Worm (Caenorhabditis elegans) whole organism, young adult: Measurements from ENCODE around the gene ZK1098.6.
A peak's percentile ranks its signal among the peaks of the same experiment; 100 is the strongest.

ENCODE experiments used
- B0261.1 ChIP-seq: sonication (generic microtip); optimal IDR thresholded peaks from 2 replicates; lab custom pipeline; 2016; ENCODE audit warnings: mild to moderate bottlenecking, missing genetic modification characterization, moderate library complexity, missing compliant biosample characterization
- B0336.3 ChIP-seq: fragments of 200-800 bp; sonication (Bioruptor generic); IDR thresholded peaks from 2 replicates; pipeline ENCODE4 v1.3.6; 2022; ENCODE audit warnings: missing genetic modification characterization, missing compliant biosample characterization
- F22D6.2 ChIP-seq: sonication (generic microtip); optimal IDR thresholded peaks from 2 replicates; lab custom pipeline; 2016; ENCODE audit warnings: mild to moderate bottlenecking, missing genetic modification characterization, missing compliant biosample characterization
- F23B12.7 ChIP-seq: sonication (generic microtip); optimal IDR thresholded peaks from 2 replicates; lab custom pipeline; 2017; ENCODE audit warnings: missing genetic modification characterization, mild to moderate bottlenecking, missing compliant biosample characterization, antibody characterized with exemption, moderate library complexity; ENCODE audit not compliant: insufficient read depth
- F57C9.4 ChIP-seq: sonication (generic microtip); optimal IDR thresholded peaks from 2 replicates; lab custom pipeline; 2017; ENCODE audit warnings: mild to moderate bottlenecking, missing genetic modification characterization, missing compliant biosample characterization
- T26A5.8 ChIP-seq: sonication (generic microtip); optimal IDR thresholded peaks from 2 replicates; lab custom pipeline; 2016; ENCODE audit warnings: missing genetic modification characterization, missing compliant biosample characterization
- Y53G8AR.9 ChIP-seq: fragments of 200-800 bp; sonication (Bioruptor generic); conservative IDR thresholded peaks from 2 replicates; pipeline ENCODE4 v1.3.6; 2022; ENCODE audit warnings: missing genetic modification reagents, missing genetic modification characterization, missing compliant biosample characterization
- Y56A3A.18 ChIP-seq: fragments of 200-800 bp; sonication (Bioruptor generic); IDR thresholded peaks from 2 replicates; pipeline ENCODE4 v1.3.6; 2022; ENCODE audit warnings: missing genetic modification reagents, missing genetic modification characterization, missing compliant biosample characterization
- Y79H2A.3 ChIP-seq: fragments of 200-800 bp; sonication (Bioruptor generic); conservative IDR thresholded peaks from 2 replicates; pipeline ENCODE4 v1.3.6; 2022; ENCODE audit warnings: missing genetic modification reagents, missing genetic modification characterization, missing compliant biosample characterization
- Y95B8A.8 ChIP-seq: fragments of 200-800 bp; sonication (Bioruptor generic); IDR thresholded peaks from 2 replicates; pipeline ENCODE4 v1.3.6; 2022; ENCODE audit warnings: missing genetic modification reagents, missing genetic modification characterization, missing compliant biosample characterization
- ZK185.1 ChIP-seq: sonication (generic microtip); optimal IDR thresholded peaks from 2 replicates; lab custom pipeline; 2016; ENCODE audit warnings: mild to moderate bottlenecking, missing genetic modification characterization, missing compliant biosample characterization; ENCODE audit not compliant: poor library complexity, severe bottlenecking
- aptf-2 ChIP-seq: fragments of 200-800 bp; sonication (Bioruptor generic); conservative IDR thresholded peaks from 2 replicates; pipeline ENCODE4 v1.3.6; 2022; ENCODE audit warnings: missing genetic modification reagents, missing genetic modification characterization, missing compliant biosample characterization
- attf-5 ChIP-seq: fragments of 200-800 bp; sonication (Bioruptor generic); optimal IDR thresholded peaks from 2 replicates; lab custom pipeline; 2018; ENCODE audit warnings: mild to moderate bottlenecking, missing genetic modification characterization, missing compliant biosample characterization
- cebp-2 ChIP-seq: fragments of 200-800 bp; sonication (Bioruptor generic); IDR thresholded peaks from 2 replicates; pipeline ENCODE4 v1.3.6; 2022; ENCODE audit warnings: missing genetic modification characterization, missing compliant biosample characterization
- ceh-100 ChIP-seq: fragments of 200-800 bp; sonication (Bioruptor generic); IDR thresholded peaks from 2 replicates; pipeline ENCODE4 v1.3.6; 2022; ENCODE audit warnings: missing genetic modification reagents, missing genetic modification characterization, missing compliant biosample characterization
- ceh-79 ChIP-seq: sonication (generic microtip); optimal IDR thresholded peaks from 2 replicates; lab custom pipeline; 2017; ENCODE audit warnings: mild to moderate bottlenecking, missing genetic modification characterization, missing compliant biosample characterization
- ceh-91 ChIP-seq: fragments of 200-800 bp; sonication (Bioruptor generic); IDR thresholded peaks from 2 replicates; pipeline ENCODE4 v1.3.6; 2022; ENCODE audit warnings: missing genetic modification reagents, missing genetic modification characterization, missing compliant biosample characterization
- egl-18 ChIP-seq: fragments of 200-800 bp; sonication (Bioruptor generic); IDR thresholded peaks from 2 replicates; pipeline ENCODE4 v1.3.6; 2022; ENCODE audit warnings: missing genetic modification reagents, missing genetic modification characterization, missing compliant biosample characterization
- egl-44 ChIP-seq: fragments of 200-800 bp; sonication (Bioruptor generic); IDR thresholded peaks from 2 replicates; pipeline ENCODE4 v1.3.6; 2022; ENCODE audit warnings: missing genetic modification reagents, missing genetic modification characterization, missing compliant biosample characterization
- hrde-1 ChIP-seq: sonication (generic microtip); optimal IDR thresholded peaks from 2 replicates; lab custom pipeline; 2016; ENCODE audit warnings: missing genetic modification characterization, mild to moderate bottlenecking, missing compliant biosample characterization, moderate library complexity, missing genotype, missing genetic modification reagents, borderline replicate concordance
- let-607 ChIP-seq, 2 experiments: fragments of 200-800 bp in 1 of 2; sonication (Bioruptor generic) in 1 of 2; sonication (generic microtip) in 1 of 2; optimal IDR thresholded peaks; 2 replicates each; lab custom pipeline; 2016 to 2018; ENCODE audit warnings: mild to moderate bottlenecking in 2 of 2, missing compliant biosample characterization in 2 of 2, missing genetic modification characterization in 2 of 2, moderate library complexity in 2 of 2, missing genotype in 1 of 2
- lin-26 ChIP-seq: fragments of 200-800 bp; sonication (Bioruptor generic); IDR thresholded peaks from 2 replicates; pipeline ENCODE4 v1.3.6; 2022; ENCODE audit warnings: missing genetic modification reagents, missing genetic modification characterization, missing compliant biosample characterization
- lin-35 ChIP-seq, 3 experiments: fragments of 150-350 bp in 2 of 3; sonication (generic microtip) in 1 of 3; optimal IDR thresholded peaks; 2 replicates each; lab custom pipeline; 2014 to 2018; ENCODE audit warnings: missing biosample characterization in 3 of 3, missing genetic modification characterization in 3 of 3, missing genetic modification reagents in 3 of 3
- lin-40 ChIP-seq: sonication (generic microtip); optimal IDR thresholded peaks from 2 replicates; lab custom pipeline; 2016; ENCODE audit warnings: missing genetic modification characterization, mild to moderate bottlenecking, missing compliant biosample characterization, missing genotype, missing genetic modification reagents
- lin-54 ChIP-seq: fragments of 200-800 bp; sonication (Bioruptor generic); optimal IDR thresholded peaks from 2 replicates; lab custom pipeline; 2018; ENCODE audit warnings: mild to moderate bottlenecking, missing genetic modification characterization, missing compliant biosample characterization
- madf-10 ChIP-seq: sonication (generic microtip); optimal IDR thresholded peaks from 2 replicates; lab custom pipeline; 2016; ENCODE audit warnings: mild to moderate bottlenecking, missing genetic modification characterization, missing compliant biosample characterization
- madf-8 ChIP-seq: fragments of 200-800 bp; sonication (Bioruptor generic); conservative IDR thresholded peaks from 2 replicates; pipeline ENCODE4 v1.3.6; 2022; ENCODE audit warnings: missing genetic modification reagents, missing genetic modification characterization, missing compliant biosample characterization
- nfyb-1 ChIP-seq: fragments of 200-800 bp; sonication (Bioruptor generic); IDR thresholded peaks from 2 replicates; pipeline ENCODE4 v1.3.6; 2022; ENCODE audit warnings: missing genetic modification reagents, missing genetic modification characterization, missing compliant biosample characterization
- nhr-179 ChIP-seq: sonication (generic microtip); optimal IDR thresholded peaks from 2 replicates; lab custom pipeline; 2016; ENCODE audit warnings: mild to moderate bottlenecking, missing genetic modification characterization, missing compliant biosample characterization
- nhr-90 ChIP-seq: sonication (generic microtip); optimal IDR thresholded peaks from 2 replicates; lab custom pipeline; 2016; ENCODE audit warnings: missing genotype, mild to moderate bottlenecking, missing genetic modification characterization, missing compliant biosample characterization
- rec-8 ChIP-seq, 2 experiments: sonication (generic microtip); optimal IDR thresholded peaks; 2 replicates each; lab custom pipeline; 2016; ENCODE audit warnings: mild to moderate bottlenecking in 2 of 2, missing genetic modification characterization in 2 of 2, missing genetic modification reagents in 2 of 2, missing genotype in 2 of 2, missing biosample characterization in 1 of 2, missing compliant biosample characterization in 1 of 2, moderate library complexity in 1 of 2
- snpc-1.3 ChIP-seq: sonication (generic microtip); optimal IDR thresholded peaks from 2 replicates; lab custom pipeline; 2017; ENCODE audit warnings: missing genetic modification characterization, mild to moderate bottlenecking, missing compliant biosample characterization, antibody characterized with exemption, moderate library complexity, missing genotype, missing genetic modification reagents; ENCODE audit not compliant: insufficient read depth
- somi-1 ChIP-seq: fragments of 200-800 bp; sonication (Bioruptor generic); optimal IDR thresholded peaks from 2 replicates; lab custom pipeline; 2018; ENCODE audit warnings: mild to moderate bottlenecking, missing genetic modification characterization, missing compliant biosample characterization
- tbp1 ChIP-seq: fragments of 200-800 bp; sonication (Bioruptor generic); optimal IDR thresholded peaks from 2 replicates; lab custom pipeline; 2018; ENCODE audit warnings: mild to moderate bottlenecking, missing genetic modification characterization, missing compliant biosample characterization
- zfh-2 ChIP-seq: fragments of 200-800 bp; sonication (Bioruptor generic); conservative IDR thresholded peaks from 2 replicates; pipeline ENCODE4 v1.3.6; 2022; ENCODE audit warnings: missing genetic modification reagents, missing genetic modification characterization, missing compliant biosample characterization
- ztf-18 ChIP-seq: sonication (generic microtip); optimal IDR thresholded peaks from 2 replicates; lab custom pipeline; 2016; ENCODE audit warnings: missing genotype, mild to moderate bottlenecking, missing genetic modification characterization, missing compliant biosample characterization
- ztf-25 ChIP-seq: fragments of 200-800 bp; sonication (Bioruptor generic); IDR thresholded peaks from 2 replicates; pipeline ENCODE4 v1.3.6; 2022; ENCODE audit warnings: missing genetic modification reagents, missing genetic modification characterization, missing compliant biosample characterization
- ztf-6 ChIP-seq: fragments of 200-800 bp; sonication (Bioruptor generic); IDR thresholded peaks from 2 replicates; pipeline ENCODE4 v1.3.6; 2022; ENCODE audit warnings: missing genetic modification reagents, missing genetic modification characterization, missing compliant biosample characterization

Gene ZK1098.6

DNA sequence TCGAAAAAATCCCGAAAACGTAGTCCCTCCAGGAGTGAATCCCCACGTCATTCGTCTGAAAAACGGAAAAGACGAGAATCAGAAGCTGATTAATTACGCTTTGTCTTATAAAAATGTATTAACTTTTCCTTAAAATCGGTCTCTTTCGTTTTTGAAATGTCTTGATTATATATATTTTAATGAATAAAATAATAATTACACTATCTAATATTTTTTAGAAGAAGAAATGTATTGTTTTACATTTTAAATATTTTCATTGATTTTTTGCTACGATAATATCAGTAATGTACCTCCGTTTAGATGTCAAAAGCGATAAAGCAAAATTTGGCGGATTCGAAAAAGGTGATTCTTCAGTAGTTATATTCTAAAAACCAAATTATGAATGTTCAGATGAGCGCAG is 1.7 kb upstream of the ZK1098.6 start, which contains the start of gene trpp-3:
trpp-3 (plus strand) TSS at position 301 of the 400 bp plus-strand sequence.
- TF ChIP-seq F22D6.2 (tag; lab: Kevin White, UChicago) (no peak), ztf-25 (GFP tag; lab: Robert Waterston, UW) (no peak), Y53G8AR.9 (GFP tag; lab: Robert Waterston, UW) (no peak), let-607 (tag; optimal IDR thresholded peaks at IDR 0.05; lab: Kevin White, UChicago) (no peak), B0261.1 (tag; lab: Kevin White, UChicago) (no peak), nfyb-1 (GFP tag; lab: Robert Waterston, UW) (no peak), egl-18 (GFP tag; lab: Robert Waterston, UW) (no peak), ceh-79 (tag; lab: Kevin White, UChicago) (no peak), cebp-2 (GFP tag; lab: Robert Waterston, UW) (no peak), lin-40 (tag; lab: Kevin White, UChicago) (no peak), madf-10 (tag; lab: Kevin White, UChicago) (no peak), rec-8 (tag; optimal IDR thresholded peaks at IDR 0.05; lab: Kevin White, UChicago) (no peak), tbp1 (GFP tag; lab: Kevin White, UChicago) (no peak), T26A5.8 (tag; lab: Kevin White, UChicago) (no peak), Y79H2A.3 (GFP tag; lab: Robert Waterston, UW) (no peak), ztf-18 (tag; lab: Kevin White, UChicago) (no peak), ceh-100 (GFP tag; lab: Robert Waterston, UW) (no peak), F57C9.4 (no peak), ztf-6 (GFP tag; lab: Robert Waterston, UW) (no peak), lin-54 (GFP tag; lab: Kevin White, UChicago) (no peak)

- TF ChIP-seq somi-1 = no peak
- no peak for TF ChIP-seq Y95B8A.8
- no peak for TF ChIP-seq ZK185.1
- no peak for TF ChIP-seq nhr-179 (tag; lab: Kevin White, UChicago)
- TF ChIP-seq Y56A3A.18 (GFP tag; lab: Robert Waterston, UW) = no peak
- TF ChIP-seq ztf-6 (GFP tag; lab: Robert Waterston, UW) = no peak
- no peak for TF ChIP-seq rec-8 (tag; optimal IDR thresholded peaks at IDR 0.05; lab: Kevin White, UChicago)
- TF ChIP-seq F23B12.7 (tag; lab: Kevin White, UChicago) = peak; percentile 64
- TF ChIP-seq ceh-91 = no peak
- no peak for TF ChIP-seq aptf-2 (GFP tag; lab: Robert Waterston, UW)
- peak in 1 of 3 experiments; percentile 49 for TF ChIP-seq lin-35 (GFP tag; optimal IDR thresholded peaks at IDR 0.05; lab: Kevin White, UChicago)
- no peak for TF ChIP-seq ceh-79 (tag; lab: Kevin White, UChicago)
- TF ChIP-seq attf-5 (GFP tag; lab: Kevin White, UChicago) = peak; percentile 61
- peak; percentile 20 for TF ChIP-seq ztf-18 (tag; lab: Kevin White, UChicago)
- TF ChIP-seq zfh-2 = no peak
- no peak for TF ChIP-seq hrde-1 (tag; lab: Kevin White, UChicago)
- TF ChIP-seq B0336.3 (GFP tag; lab: Robert Waterston, UW) = no peak
- peak; percentile 77 to 92 for TF ChIP-seq let-607 (tag; optimal IDR thresholded peaks at IDR 0.05; lab: Kevin White, UChicago)
- 0 out of 2 replicates have a peak, but pooled peaks have one; percentile 13 for TF ChIP-seq egl-44 (GFP tag; lab: Robert Waterston, UW)
- TF ChIP-seq lin-26 (GFP tag; lab: Robert Waterston, UW) = no peak
- TF ChIP-seq madf-8 (GFP tag; lab: Robert Waterston, UW) = no peak
- TF ChIP-seq snpc-1.3 (tag; lab: Kevin White, UChicago) = no peak
- TF ChIP-seq nhr-90 (tag; lab: Kevin White, UChicago) = no peak
Observed at ce11 chrIII:9528824-9529223, 1.9 kb downstream of the ZK1098.6 start, which contains the start of gene ZK1098.2. ZK1098.2 (plus strand) TSS chrIII:9529159.
